Fruit fly (Drosophila melanogaster) whole organism, wandering third instar larva: ENCODE measurements around the gene CG45489.

ENCODE experiments used
- Abd-B ChIP-seq: fragments of >200 bp; optimal IDR thresholded peaks from 2 replicates; lab custom pipeline; 2017; ENCODE audit warnings: missing biosample characterization, missing genetic modification characterization
- CG32264 ChIP-seq: fragments of 200-800 bp; sonication (Bioruptor generic); optimal IDR thresholded peaks from 2 replicates; lab custom pipeline; 2016; ENCODE audit warnings: missing biosample characterization, missing genetic modification characterization
- CG9705 ChIP-seq: fragments of 200-800 bp; sonication (Bioruptor generic); optimal IDR thresholded peaks from 2 replicates; lab custom pipeline; 2018; ENCODE audit warnings: missing biosample characterization, mild to moderate bottlenecking, missing genetic modification characterization
- CrebA ChIP-seq: fragments of 200-800 bp; sonication (Bioruptor generic); optimal IDR thresholded peaks from 2 replicates; lab custom pipeline; 2016; ENCODE audit warnings: missing biosample characterization, mild to moderate bottlenecking, missing genetic modification characterization, borderline replicate concordance
- Dfd ChIP-seq: fragments of >200 bp; optimal IDR thresholded peaks from 2 replicates; lab custom pipeline; 2017; ENCODE audit warnings: missing biosample characterization, missing genetic modification characterization
- Dif ChIP-seq: fragments of 200-275, 200-300 bp; sonication (Bioruptor generic); optimal IDR thresholded peaks from 2 replicates; lab custom pipeline; 2018; ENCODE audit warnings: missing biosample characterization, missing genetic modification characterization; ENCODE audit not compliant: partially characterized antibody
- GATAd ChIP-seq: sonication (Bioruptor generic); optimal IDR thresholded peaks from 2 replicates; lab custom pipeline; 2016; ENCODE audit warnings: missing biosample characterization, missing genetic modification characterization
- HLH106 ChIP-seq: fragments of 200-800 bp; optimal IDR thresholded peaks from 3 replicates; lab custom pipeline; 2019; ENCODE audit warnings: missing biosample characterization, mild to moderate bottlenecking, missing genetic modification characterization, moderate library complexity
- Hnf4 ChIP-seq: fragments of 200-800 bp; sonication (Bioruptor generic); optimal IDR thresholded peaks from 2 replicates; lab custom pipeline; 2016; ENCODE audit warnings: missing biosample characterization, mild to moderate bottlenecking, missing genetic modification characterization
- Hr78 ChIP-seq: fragments of >200 bp; optimal IDR thresholded peaks from 2 replicates; lab custom pipeline; 2017; ENCODE audit warnings: missing biosample characterization, missing genetic modification characterization
- Hr83 ChIP-seq: fragments of 200-300 bp; sonication (Bioruptor generic); optimal IDR thresholded peaks from 2 replicates; lab custom pipeline; 2016; ENCODE audit warnings: missing biosample characterization, mild to moderate bottlenecking, missing genetic modification characterization, moderate library complexity; ENCODE audit not compliant: poor library complexity, severe bottlenecking
- Jra ChIP-seq: sonication (Bioruptor generic); optimal IDR thresholded peaks from 2 replicates; lab custom pipeline; 2016; ENCODE audit warnings: missing biosample characterization, missing genetic modification characterization
- Mio ChIP-seq: sonication (Bioruptor generic); optimal IDR thresholded peaks from 2 replicates; lab custom pipeline; 2016; ENCODE audit warnings: missing biosample characterization, missing genetic modification characterization
- Myc ChIP-seq: fragments of >200 bp; optimal IDR thresholded peaks from 2 replicates; lab custom pipeline; 2017
- N ChIP-seq: fragments of >200 bp; optimal IDR thresholded peaks from 2 replicates; lab custom pipeline; 2018; ENCODE audit warnings: missing biosample characterization, missing external identifiers, missing genetic modification characterization
- OdsH ChIP-seq: fragments of 200-800 bp; sonication (Bioruptor generic); optimal IDR thresholded peaks from 2 replicates; lab custom pipeline; 2016; ENCODE audit warnings: missing biosample characterization, mild to moderate bottlenecking, missing genetic modification characterization
- Rel ChIP-seq, 2 experiments: fragments of 200-800 bp; sonication (Bioruptor generic) in 1 of 2; optimal IDR thresholded peaks; 2 replicates in 1 of 2; 3 replicates in 1 of 2; lab custom pipeline; 2016 to 2019; ENCODE audit warnings: mild to moderate bottlenecking in 2 of 2, missing biosample characterization in 2 of 2, missing genetic modification characterization in 2 of 2, moderate library complexity in 1 of 2
- Sp1 ChIP-seq: fragments of 200-800 bp; sonication (Bioruptor generic); optimal IDR thresholded peaks from 3 replicates; lab custom pipeline; 2019; ENCODE audit warnings: missing biosample characterization, mild to moderate bottlenecking, missing genetic modification characterization, moderate library complexity
- Vsx2 ChIP-seq: fragments of 200-300, 225-300 bp; sonication (Bioruptor generic); optimal IDR thresholded peaks from 2 replicates; lab custom pipeline; 2018; ENCODE audit warnings: missing biosample characterization, missing genetic modification characterization; ENCODE audit not compliant: partially characterized antibody
- br ChIP-seq: fragments of 200-800 bp; sonication (Bioruptor generic); optimal IDR thresholded peaks from 2 replicates; lab custom pipeline; 2016; ENCODE audit warnings: missing biosample characterization, missing genetic modification characterization
- brk ChIP-seq: fragments of 200-800 bp; sonication (Bioruptor generic); optimal IDR thresholded peaks from 2 replicates; lab custom pipeline; 2016; ENCODE audit warnings: missing biosample characterization, mild to moderate bottlenecking, missing genetic modification characterization
- dl ChIP-seq, 2 experiments: fragments of 175-275, 200-275 bp in 1 of 2; fragments of 200-275 bp in 1 of 2; sonication (Bioruptor generic); optimal IDR thresholded peaks; lab custom pipeline; 2018; ENCODE audit warnings: mild to moderate bottlenecking in 2 of 2, missing biosample characterization in 2 of 2, missing genetic modification characterization in 2 of 2, moderate library complexity in 2 of 2; ENCODE audit not compliant: partially characterized antibody in 2 of 2, insufficient read depth in 1 of 2
- dmrt93B ChIP-seq: fragments of 200-800 bp; sonication (Bioruptor generic); optimal IDR thresholded peaks from 2 replicates; lab custom pipeline; 2018; ENCODE audit warnings: missing biosample characterization, mild to moderate bottlenecking, missing genetic modification characterization
- dsf ChIP-seq: sonication (Bioruptor generic); optimal IDR thresholded peaks from 2 replicates; lab custom pipeline; 2016; ENCODE audit warnings: missing biosample characterization, missing genetic modification characterization, borderline replicate concordance
- ey ChIP-seq: fragments of 200-800 bp; sonication (Bioruptor generic); optimal IDR thresholded peaks from 2 replicates; lab custom pipeline; 2016; ENCODE audit warnings: missing biosample characterization, missing genetic modification characterization
- foxo ChIP-seq, 2 experiments: fragments of 200-800 bp; sonication (Bioruptor generic); optimal IDR thresholded peaks; 2 replicates in 1 of 2; 3 replicates in 1 of 2; lab custom pipeline; 2016 to 2017; ENCODE audit warnings: missing biosample characterization in 2 of 2, missing genetic modification characterization in 2 of 2
- fru ChIP-seq: fragments of 200-800 bp; sonication (Bioruptor generic); optimal IDR thresholded peaks from 3 replicates; lab custom pipeline; 2016; ENCODE audit warnings: missing biosample characterization, mild to moderate bottlenecking, missing genetic modification characterization
- h ChIP-seq: fragments of 200-800 bp; sonication (Bioruptor generic); optimal IDR thresholded peaks from 3 replicates; lab custom pipeline; 2016; ENCODE audit warnings: missing biosample characterization, mild to moderate bottlenecking, missing genetic modification characterization
- jim ChIP-seq: fragments of 175-275, 200-325 bp; sonication (Bioruptor generic); optimal IDR thresholded peaks from 2 replicates; lab custom pipeline; 2016; ENCODE audit warnings: missing biosample characterization, mild to moderate bottlenecking, missing genetic modification characterization
- lola ChIP-seq: fragments of >200 bp; optimal IDR thresholded peaks from 2 replicates; lab custom pipeline; 2017; ENCODE audit warnings: missing biosample characterization, missing genetic modification characterization
- pan ChIP-seq: fragments of >200 bp; optimal IDR thresholded peaks from 2 replicates; lab custom pipeline; 2017
- psq ChIP-seq: fragments of 200-800 bp; sonication (Bioruptor generic); optimal IDR thresholded peaks from 3 replicates; lab custom pipeline; 2017; ENCODE audit warnings: missing biosample characterization, mild to moderate bottlenecking, missing genetic modification characterization, moderate library complexity
- rgr ChIP-seq: fragments of 200-800 bp; sonication (Bioruptor generic); optimal IDR thresholded peaks from 3 replicates; lab custom pipeline; 2016; ENCODE audit warnings: missing biosample characterization, mild to moderate bottlenecking, missing genetic modification characterization
- sage ChIP-seq: fragments of 200-800 bp; sonication (Bioruptor generic); optimal IDR thresholded peaks from 2 replicates; lab custom pipeline; 2016; ENCODE audit warnings: missing biosample characterization, mild to moderate bottlenecking, missing genetic modification characterization
- sv ChIP-seq: fragments of 200-800 bp; sonication (Bioruptor generic); optimal IDR thresholded peaks from 3 replicates; lab custom pipeline; 2016; ENCODE audit warnings: missing biosample characterization, missing genetic modification characterization
- tai ChIP-seq: sonication (Bioruptor generic); optimal IDR thresholded peaks from 2 replicates; lab custom pipeline; 2016; ENCODE audit warnings: missing biosample characterization, missing genetic modification characterization
- usp ChIP-seq: fragments of >200 bp; optimal IDR thresholded peaks from 2 replicates; lab custom pipeline; 2017; ENCODE audit warnings: missing biosample characterization, missing genetic modification characterization
- woc ChIP-seq: sonication (Bioruptor generic); optimal IDR thresholded peaks from 2 replicates; lab custom pipeline; 2016; ENCODE audit warnings: missing biosample characterization, mild to moderate bottlenecking, missing genetic modification characterization

Gene CG45489

dm6 chrX:19892070-19892469 is 36.9 kb downstream of the CG45489 start:
- TF ChIP-seq Abd-B (no peak), Jra (GFP tag; lab: Kevin White, UChicago) (no peak), foxo (GFP tag; optimal IDR thresholded peaks at IDR 0.05; lab: Kevin White, UChicago) (no peak), pan (lab: Kevin White, UChicago) (no peak), brk (GFP tag; lab: Kevin White, UChicago) (no peak), br (GFP tag; lab: Kevin White, UChicago) (no peak), psq (GFP tag; lab: Kevin White, UChicago) (no peak), jim (GFP tag; lab: Kevin White, UChicago) (no peak), usp (GFP tag; lab: Kevin White, UChicago) (no peak), sage (GFP tag; lab: Kevin White, UChicago) (no peak)

DNA sequence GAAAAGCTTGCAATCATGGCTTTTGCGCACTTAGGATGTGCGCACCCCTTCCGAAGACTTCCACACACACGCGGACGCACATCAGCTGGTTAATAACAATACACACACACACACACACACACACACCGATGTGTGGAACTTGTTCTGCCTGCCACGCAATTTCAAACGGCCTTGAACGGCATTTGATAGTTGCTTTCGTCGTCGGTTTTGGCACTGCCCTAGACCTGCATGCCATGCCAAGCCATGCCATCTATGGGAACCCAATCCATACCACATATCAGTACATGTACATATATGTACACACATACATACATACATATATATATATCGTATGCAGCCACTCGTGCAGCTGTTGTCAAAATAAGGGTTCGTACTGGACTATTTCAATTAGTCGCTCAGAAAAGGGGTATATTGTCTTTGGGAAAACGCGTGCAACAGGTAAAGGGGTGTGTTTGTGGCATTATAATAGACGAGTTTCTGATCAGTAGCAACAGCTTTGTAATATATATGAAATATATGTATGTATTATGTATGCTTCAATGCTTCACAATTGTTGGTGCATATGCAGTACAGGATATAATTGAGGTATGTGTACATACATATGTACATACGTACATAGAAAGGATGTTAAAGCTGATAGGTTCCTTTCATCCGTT is 38.8 kb downstream of the CG45489 start, which contains the start of gene amn:
Gene amn, minus strand, starts transcription at position 51 of the 656 bp plus-strand sequence.
- TF ChIP-seq HLH106 (tag; lab: Kevin White, UChicago), result no peak
- TF ChIP-seq ey, result no peak
- peak; percentile 7 for TF ChIP-seq Dfd (GFP tag; lab: Kevin White, UChicago)

- TF ChIP-seq usp (GFP tag; lab: Kevin White, UChicago) (no peak), HLH106 (tag; lab: Kevin White, UChicago) (peak; percentile 79), dsf (GFP tag; lab: Kevin White, UChicago) (peak; percentile 11), N (GFP tag; lab: Kevin White, UChicago) (no peak), Abd-B (no peak), h (peak; percentile 80), Rel (GFP tag; optimal IDR thresholded peaks at IDR 0.05; lab: Kevin White, UChicago) (no peak), Rel (tag; optimal IDR thresholded peaks at IDR 0.05; lab: Kevin White, UChicago) (peak; percentile 16), woc (GFP tag; lab: Kevin White, UChicago) (peak; percentile 52), Mio (GFP tag; lab: Kevin White, UChicago) (no peak), psq (GFP tag; lab: Kevin White, UChicago) (peak; percentile 63), Myc (lab: Kevin White, UChicago) (no peak), sv (GFP tag; lab: Kevin White, UChicago) (peak; percentile 58), Jra (GFP tag; lab: Kevin White, UChicago) (peak; percentile 68), ey (peak; percentile 85), dl (GFP tag; optimal IDR thresholded peaks at IDR 0.05; lab: Kevin White, UChicago; ENCODE audit: insufficient read depth in 1 of 2, partially characterized antibody in 2 of 2) (no peak), dmrt93B (GFP tag; lab: Kevin White, UChicago) (peak; percentile 48), GATAd (GFP tag; lab: Kevin White, UChicago) (no peak), OdsH (peak; percentile 68), rgr (GFP tag; lab: Kevin White, UChicago) (peak; percentile 82), foxo (GFP tag; optimal IDR thresholded peaks at IDR 0.05; lab: Kevin White, UChicago) (peak in 1 of 2 experiments; percentile 87), sage (GFP tag; lab: Kevin White, UChicago) (peak; percentile 14), pan (lab: Kevin White, UChicago) (no peak), jim (GFP tag; lab: Kevin White, UChicago) (no peak), brk (GFP tag; lab: Kevin White, UChicago) (peak; percentile 18), Hr78 (no peak), CG9705 (GFP tag; lab: Kevin White, UChicago) (peak; percentile 38), Vsx2 (GFP tag; lab: Kevin White, UChicago) (no peak), Dfd (GFP tag; lab: Kevin White, UChicago) (no peak), Sp1 (GFP tag; lab: Kevin White, UChicago) (peak; percentile 73), lola (GFP tag; lab: Kevin White, UChicago) (no peak), br (GFP tag; lab: Kevin White, UChicago) (peak; percentile 76), fru (GFP tag; lab: Kevin White, UChicago) (peak; percentile 86), tai (no peak), CrebA (GFP tag; lab: Kevin White, UChicago) (no peak), Hnf4 (GFP tag; lab: Kevin White, UChicago) (peak; percentile 73), CG32264 (GFP tag; lab: Kevin White, UChicago) (no peak), Dif (no peak), Hr83 (GFP tag; lab: Kevin White, UChicago) (peak; percentile 20)
Measured at dm6 chrX:19889128-19889756, 39.7 kb downstream of the CG45489 start.
